Fruit fly (Drosophila melanogaster): Measurements from ENCODE around the gene nej.

dm6 chrX:9687623-9688022 is 757 bp upstream of the nej start:
- TF ChIP-seq CG8478 (optimal IDR thresholded peaks at IDR 0.05), result no peak
- peak; percentile 91 to 97 for TF ChIP-seq CTCF (optimal IDR thresholded peaks at IDR 0.05)
